Worm (Caenorhabditis elegans) whole organism, L4/young adult: ENCODE results near the gene cest-19.

Experiments
- W03F9.2 ChIP-seq: fragments of 150-350 bp; optimal IDR thresholded peaks from 2 replicates; lab custom pipeline; 2014; ENCODE audit warnings: missing biosample characterization, missing genetic modification characterization
- dao-5 ChIP-seq: sonication (generic microtip); optimal IDR thresholded peaks from 2 replicates; lab custom pipeline; 2016; ENCODE audit warnings: missing genotype, missing genetic modification characterization, moderate library complexity, missing compliant biosample characterization
- him-1 ChIP-seq: sonication (generic microtip); optimal IDR thresholded peaks from 2 replicates; lab custom pipeline; 2016; ENCODE audit warnings: missing genotype, missing genetic modification reagents, missing genetic modification characterization, missing compliant biosample characterization

cest-19 gene

ce11 chrX:7035937-7036336, at the start of gene cest-19:
Gene cest-19, minus strand, starts transcription at chrX:7036037.
- TF ChIP-seq W03F9.2 (no peak), dao-5 (tag; lab: Kevin White, UChicago) (no peak), him-1 (tag; lab: Kevin White, UChicago) (no peak)

ce11 chrX:7085067-7085466, 49.2 kb upstream of the cest-19 start, which contains the start of gene Y1B5A.1:
Gene Y1B5A.1, plus strand, starts transcription at chrX:7085367.
- TF ChIP-seq dao-5 (tag; lab: Kevin White, UChicago): no peak
- no peak for TF ChIP-seq him-1 (tag; lab: Kevin White, UChicago)
- TF ChIP-seq W03F9.2: no peak

- TF ChIP-seq W03F9.2: no peak
- TF ChIP-seq him-1 (tag; lab: Kevin White, UChicago): no peak
- TF ChIP-seq dao-5 (tag; lab: Kevin White, UChicago): no peak
Measured at ce11 chrX:7076485-7076884, 40.6 kb upstream of the cest-19 start.

- TF ChIP-seq dao-5 (tag; lab: Kevin White, UChicago) (no peak), W03F9.2 (no peak), him-1 (tag; lab: Kevin White, UChicago) (no peak)
Measured at ce11 chrX:7075250-7075649, 39.4 kb upstream of the cest-19 start, which contains the start of gene B0403.6. Gene B0403.6, minus strand, starts transcription at chrX:7075350.

ce11 chrX:7068400-7068799, 32.6 kb upstream of the cest-19 start, which contains the start of gene pdi-6:
Gene pdi-6, minus strand, starts transcription at chrX:7068563.
- no peak for TF ChIP-seq dao-5 (tag; lab: Kevin White, UChicago)
- TF ChIP-seq him-1 (tag; lab: Kevin White, UChicago): peak; percentile 60
- TF ChIP-seq W03F9.2: peak; percentile 81

- no peak for TF ChIP-seq dao-5 (tag; lab: Kevin White, UChicago)
- TF ChIP-seq him-1 (tag; lab: Kevin White, UChicago): no peak
- no peak for TF ChIP-seq W03F9.2
Measured at ce11 chrX:7067250-7067958, 31.6 kb upstream of the cest-19 start.

- TF ChIP-seq dao-5 (tag; lab: Kevin White, UChicago) (no peak), W03F9.2 (no peak), him-1 (tag; lab: Kevin White, UChicago) (no peak)
Measured at ce11 chrX:7066003-7066402, 30.2 kb upstream of the cest-19 start.

ce11 chrX:7063236-7063635, 27.4 kb upstream of the cest-19 start, which contains the start of gene B0403.3:
Gene B0403.3, minus strand, starts transcription at chrX:7063336.
- TF ChIP-seq him-1 (tag; lab: Kevin White, UChicago): no peak
- TF ChIP-seq W03F9.2: no peak
- no peak for TF ChIP-seq dao-5 (tag; lab: Kevin White, UChicago)

ce11 chrX:7061265-7061664, 25.4 kb upstream of the cest-19 start:
- TF ChIP-seq him-1 (tag; lab: Kevin White, UChicago) (no peak), W03F9.2 (no peak), dao-5 (tag; lab: Kevin White, UChicago) (no peak)

- TF ChIP-seq W03F9.2: no peak
- TF ChIP-seq dao-5 (tag; lab: Kevin White, UChicago): no peak
- no peak for TF ChIP-seq him-1 (tag; lab: Kevin White, UChicago)
Measured at ce11 chrX:7057357-7057756, 21.5 kb upstream of the cest-19 start, which contains the start of gene B0403.5. Gene B0403.5, plus strand, starts transcription at chrX:7057724.

- TF ChIP-seq dao-5 (tag; lab: Kevin White, UChicago) (no peak), him-1 (tag; lab: Kevin White, UChicago) (no peak), W03F9.2 (no peak)
Measured at ce11 chrX:7050290-7050689, 14.5 kb upstream of the cest-19 start, which contains the start of gene ubc-17. Gene ubc-17, plus strand, starts transcription at chrX:7050590.

- TF ChIP-seq him-1 (tag; lab: Kevin White, UChicago) (no peak), W03F9.2 (no peak), dao-5 (tag; lab: Kevin White, UChicago) (no peak)
Measured at ce11 chrX:7040760-7041159, 4.9 kb upstream of the cest-19 start.

ce11 chrX:7037998-7038397, 2.2 kb upstream of the cest-19 start:
- no peak for TF ChIP-seq him-1 (tag; lab: Kevin White, UChicago)

ce11 chrX:7033716-7034270, 2.0 kb downstream of the cest-19 start:
- TF ChIP-seq W03F9.2 (no peak), him-1 (tag; lab: Kevin White, UChicago) (no peak), dao-5 (tag; lab: Kevin White, UChicago) (no peak)
